Worm (Caenorhabditis elegans) whole organism, mixed stage, embryonic: Measurements from ENCODE around the gene fbxa-137.

Experiments
- blmp-1 ChIP-seq: fragments of 150-350 bp; optimal IDR thresholded peaks from 2 replicates; lab custom pipeline; 2014; ENCODE audit warnings: missing biosample characterization, missing genetic modification characterization
- ceh-39 ChIP-seq: fragments of 150-350 bp; optimal IDR thresholded peaks from 2 replicates; lab custom pipeline; 2014; ENCODE audit warnings: missing biosample characterization, missing genetic modification characterization
- flh-1 ChIP-seq: fragments of 200-800 bp; sonication (Bioruptor generic); optimal IDR thresholded peaks from 2 replicates; lab custom pipeline; 2018; ENCODE audit warnings: mild to moderate bottlenecking, missing genetic modification characterization, moderate library complexity, missing compliant biosample characterization
- lin-32 ChIP-seq: fragments of 200-800 bp; sonication (Bioruptor generic); optimal IDR thresholded peaks from 2 replicates; lab custom pipeline; 2018; ENCODE audit warnings: mild to moderate bottlenecking, missing genetic modification characterization, missing compliant biosample characterization
- lsy-2 ChIP-seq: fragments of 150-350 bp; optimal IDR thresholded peaks from 2 replicates; lab custom pipeline; 2014; ENCODE audit warnings: missing biosample characterization, missing genetic modification characterization
- mep-1 ChIP-seq: fragments of 150-350 bp; optimal IDR thresholded peaks from 2 replicates; lab custom pipeline; 2017; ENCODE audit warnings: missing biosample characterization, missing genetic modification reagents, missing genetic modification characterization, inconsistent platforms
- nhr-12 ChIP-seq: fragments of 150-350 bp; optimal IDR thresholded peaks from 2 replicates; lab custom pipeline; 2014; ENCODE audit warnings: missing biosample characterization, missing genetic modification characterization
- nhr-28 ChIP-seq: fragments of 150-350 bp; optimal IDR thresholded peaks from 2 replicates; lab custom pipeline; 2014; ENCODE audit warnings: missing biosample characterization, missing genetic modification characterization
- nhr-76 ChIP-seq: sonication (generic microtip); optimal IDR thresholded peaks from 2 replicates; lab custom pipeline; 2017; ENCODE audit warnings: missing biosample characterization, missing genetic modification characterization
- pha-4 ChIP-seq: fragments of 150-350 bp; optimal IDR thresholded peaks from 2 replicates; lab custom pipeline; 2018; ENCODE audit warnings: missing biosample characterization, missing genetic modification reagents, missing genetic modification characterization
- snpc-4 ChIP-seq: fragments of 150-350 bp; optimal IDR thresholded peaks from 2 replicates; lab custom pipeline; 2014; ENCODE audit warnings: missing biosample characterization, missing genetic modification characterization
- unc-39 ChIP-seq: fragments of 150-350 bp; optimal IDR thresholded peaks from 2 replicates; lab custom pipeline; 2014; ENCODE audit warnings: missing biosample characterization, missing genetic modification characterization
- ztf-11 ChIP-seq: fragments of 150-350 bp; optimal IDR thresholded peaks from 2 replicates; lab custom pipeline; 2014; ENCODE audit warnings: missing biosample characterization, missing genetic modification characterization

- no peak for TF ChIP-seq mep-1
- TF ChIP-seq nhr-28, result no peak
- no peak for TF ChIP-seq pha-4 (tag; lab: Kevin White, UChicago)
- no peak for TF ChIP-seq lsy-2 (tag; lab: Kevin White, UChicago)
- TF ChIP-seq nhr-76 (tag; lab: Kevin White, UChicago), result no peak
- TF ChIP-seq lin-32 (GFP tag; lab: Kevin White, UChicago), result no peak
- no peak for TF ChIP-seq nhr-12 (tag; lab: Kevin White, UChicago)
- TF ChIP-seq snpc-4, result no peak
- TF ChIP-seq blmp-1 (tag; lab: Kevin White, UChicago), result no peak
- no peak for TF ChIP-seq unc-39 (tag; lab: Kevin White, UChicago)
- TF ChIP-seq ztf-11 (tag; lab: Kevin White, UChicago), result no peak
- no peak for TF ChIP-seq flh-1 (GFP tag; lab: Kevin White, UChicago)
- TF ChIP-seq ceh-39, result no peak
Measured at ce11 chrV:2249310-2249709, 29.3 kb upstream of the fbxa-137 start, which contains the start of gene cyp-33C6.
